Worm (Caenorhabditis elegans) whole organism, L4 larva: ENCODE data around the gene idpp-9.
A peak's percentile ranks its signal among the peaks of the same experiment; 100 is the strongest.

Experiments
- D1046.2 ChIP-seq: fragments of 200-800 bp; sonication (Bioruptor generic); IDR thresholded peaks from 2 replicates; pipeline ENCODE4 v1.3.6; 2022; ENCODE audit warnings: missing genetic modification characterization, missing compliant biosample characterization
- F10B5.3 ChIP-seq: sonication (generic microtip); optimal IDR thresholded peaks from 2 replicates; lab custom pipeline; 2016; ENCODE audit warnings: mild to moderate bottlenecking, missing genetic modification characterization, missing compliant biosample characterization
- F26F4.8 ChIP-seq: fragments of 200-800 bp; sonication (Bioruptor generic); conservative IDR thresholded peaks from 2 replicates; pipeline ENCODE4 v1.3.6; 2022; ENCODE audit warnings: missing genetic modification characterization, missing compliant biosample characterization
- F37D6.2 ChIP-seq: sonication (generic microtip); optimal IDR thresholded peaks from 2 replicates; lab custom pipeline; 2016; ENCODE audit warnings: mild to moderate bottlenecking, missing genetic modification characterization, missing compliant biosample characterization
- F44E2.7 ChIP-seq: fragments of 200-800 bp; sonication (Bioruptor generic); IDR thresholded peaks from 2 replicates; pipeline ENCODE4 v2.1.2; 2022; ENCODE audit warnings: missing genetic modification characterization, missing compliant biosample characterization
- Y105C5A.15 ChIP-seq: fragments of 200-800 bp; sonication (Bioruptor generic); IDR thresholded peaks from 2 replicates; pipeline ENCODE4 v1.3.6; 2022; ENCODE audit warnings: missing genetic modification characterization, missing compliant biosample characterization
- ZK337.2 ChIP-seq: fragments of 200-800 bp; sonication (Bioruptor generic); IDR thresholded peaks from 2 replicates; pipeline ENCODE4 v1.3.6; 2022; ENCODE audit warnings: missing genetic modification reagents, missing genetic modification characterization, missing compliant biosample characterization
- aha-1 ChIP-seq: fragments of 150-350 bp; peaks from one replicate; lab custom pipeline; 2014; ENCODE audit warnings: missing biosample characterization, missing genetic modification characterization
- aly-2 ChIP-seq: sonication (generic microtip); optimal IDR thresholded peaks from 2 replicates; lab custom pipeline; 2018; ENCODE audit warnings: missing biosample characterization, missing genetic modification characterization
- attf-4 ChIP-seq: sonication (generic microtip); optimal IDR thresholded peaks from 3 replicates; lab custom pipeline; 2017; ENCODE audit warnings: missing biosample characterization, missing genetic modification characterization
- ceh-28 ChIP-seq: fragments of 150-350 bp; optimal IDR thresholded peaks from 2 replicates; lab custom pipeline; 2014; ENCODE audit warnings: missing biosample characterization, missing genetic modification reagents, missing genetic modification characterization
- ceh-32 ChIP-seq: sonication (generic microtip); optimal IDR thresholded peaks from 2 replicates; lab custom pipeline; 2016; ENCODE audit warnings: mild to moderate bottlenecking, missing genetic modification characterization, missing compliant biosample characterization; ENCODE audit not compliant: poor library complexity
- ces-1 ChIP-seq: fragments of 150-350 bp; sonication (generic microtip); optimal IDR thresholded peaks from 4 replicates; lab custom pipeline; 2014; ENCODE audit warnings: missing biosample characterization, missing genetic modification reagents, missing genetic modification characterization
- ctbp-1 ChIP-seq: fragments of 200-800 bp; sonication (Bioruptor generic); IDR thresholded peaks from 2 replicates; pipeline ENCODE4 v1.3.6; 2022; ENCODE audit warnings: missing genetic modification reagents, missing genetic modification characterization, missing compliant biosample characterization
- daf-12 ChIP-seq: fragments of 150-350 bp; optimal IDR thresholded peaks from 2 replicates; lab custom pipeline; 2014; ENCODE audit warnings: missing biosample characterization, missing genetic modification reagents, missing genetic modification characterization
- daf-16 ChIP-seq, 3 experiments: sonication (generic microtip); optimal IDR thresholded peaks; 2 replicates each; lab custom pipeline; 2016 to 2017; ENCODE audit warnings: missing genetic modification characterization in 3 of 3, missing genetic modification reagents in 3 of 3, mild to moderate bottlenecking in 2 of 3, missing compliant biosample characterization in 2 of 3, missing biosample characterization in 1 of 3, moderate library complexity in 1 of 3
- daf-19 ChIP-seq: fragments of 200-800 bp; sonication (Bioruptor generic); conservative IDR thresholded peaks from 2 replicates; pipeline ENCODE4 v1.3.6; 2022; ENCODE audit warnings: missing genetic modification characterization, missing compliant biosample characterization
- fkh-10 ChIP-seq: fragments of 150-350 bp; optimal IDR thresholded peaks from 2 replicates; lab custom pipeline; 2014; ENCODE audit warnings: missing biosample characterization, missing genetic modification reagents, missing genetic modification characterization
- fos-1 ChIP-seq: fragments of 150-350 bp; optimal IDR thresholded peaks from 2 replicates; lab custom pipeline; 2014; ENCODE audit warnings: missing biosample characterization, missing genetic modification characterization
- lin-29 ChIP-seq: fragments of 200-800 bp; sonication (Bioruptor generic); IDR thresholded peaks from 2 replicates; pipeline ENCODE4 v1.3.6; 2022; ENCODE audit warnings: missing genetic modification reagents, missing genetic modification characterization, missing compliant biosample characterization
- madf-5 ChIP-seq, 2 experiments: fragments of 200-800 bp; sonication (Bioruptor generic); IDR thresholded peaks; 2 replicates each; pipeline ENCODE4 v1.3.6; 2022; ENCODE audit warnings: missing compliant biosample characterization in 2 of 2, missing genetic modification characterization in 2 of 2
- mdl-1 ChIP-seq, 2 experiments: fragments of 150-350 bp in 1 of 2; sonication (generic microtip) in 1 of 2; optimal IDR thresholded peaks; 2 replicates each; lab custom pipeline; 2014 to 2017; ENCODE audit warnings: missing biosample characterization in 2 of 2, missing genetic modification characterization in 2 of 2
- mep-1 ChIP-seq: fragments of 150-350 bp; sonication (generic microtip); optimal IDR thresholded peaks from 3 replicates; lab custom pipeline; 2014; ENCODE audit warnings: missing biosample characterization, missing genetic modification characterization
- mes-2 ChIP-seq: sonication (generic microtip); optimal IDR thresholded peaks from 2 replicates; lab custom pipeline; 2016; ENCODE audit warnings: missing genotype, mild to moderate bottlenecking, missing genetic modification characterization, missing compliant biosample characterization; ENCODE audit not compliant: poor library complexity, severe bottlenecking
- nhr-10 ChIP-seq: fragments of 150-350 bp; optimal IDR thresholded peaks from 2 replicates; lab custom pipeline; 2014; ENCODE audit warnings: missing biosample characterization, missing genetic modification characterization
- nhr-28 ChIP-seq: fragments of 150-350 bp; optimal IDR thresholded peaks from 2 replicates; lab custom pipeline; 2014; ENCODE audit warnings: missing biosample characterization, missing genetic modification characterization
- nhr-41 ChIP-seq: fragments of 200-800 bp; sonication (Bioruptor generic); IDR thresholded peaks from 2 replicates; pipeline ENCODE4 v1.3.6; 2022; ENCODE audit warnings: missing genetic modification reagents, missing genetic modification characterization, missing compliant biosample characterization
- nhr-77 ChIP-seq: fragments of 150-350 bp; optimal IDR thresholded peaks from 2 replicates; lab custom pipeline; 2014; ENCODE audit warnings: missing biosample characterization, missing genetic modification characterization
- pha-4 ChIP-seq, 2 experiments: fragments of 150-350 bp in 1 of 2; fragments of 200-800 bp in 1 of 2; sonication (Bioruptor generic) in 1 of 2; IDR thresholded peaks in 1 of 2; optimal IDR thresholded peaks in 1 of 2; 2 replicates each; pipeline versions ENCODE4 v1.3.6 to Lab custom; 2014 to 2022; ENCODE audit warnings: missing genetic modification characterization in 2 of 2, missing genetic modification reagents in 2 of 2, missing biosample characterization in 1 of 2, missing compliant biosample characterization in 1 of 2
- pqm-1 ChIP-seq: sonication (generic microtip); optimal IDR thresholded peaks from 2 replicates; lab custom pipeline; 2017; ENCODE audit warnings: missing biosample characterization, missing genetic modification characterization
- rbr-2 ChIP-seq: sonication (generic microtip); optimal IDR thresholded peaks from 2 replicates; lab custom pipeline; 2016; ENCODE audit warnings: missing genotype, missing genetic modification characterization, missing compliant biosample characterization
- saeg-2 ChIP-seq: fragments of 200-800 bp; sonication (Bioruptor generic); IDR thresholded peaks from 2 replicates; pipeline ENCODE4 v1.3.6; 2022; ENCODE audit warnings: missing genetic modification reagents, missing genetic modification characterization, missing compliant biosample characterization
- set-16 ChIP-seq: fragments of 200-800 bp; sonication (Bioruptor generic); IDR thresholded peaks from 2 replicates; pipeline ENCODE4 v1.3.6; 2022; ENCODE audit warnings: missing genetic modification reagents, missing genetic modification characterization, missing compliant biosample characterization
- skn-1 ChIP-seq: fragments of 150-350 bp; optimal IDR thresholded peaks from 2 replicates; lab custom pipeline; 2014; ENCODE audit warnings: missing biosample characterization, missing genetic modification characterization
- unc-62 ChIP-seq, 3 experiments: fragments of 150-350 bp in 1 of 3; sonication (generic microtip); optimal IDR thresholded peaks in 2 of 3; peaks in 1 of 3; 1 replicate in 1 of 3; 2 replicates in 2 of 3; lab custom pipeline; 2014 to 2017; ENCODE audit warnings: missing biosample characterization in 3 of 3, missing genetic modification characterization in 3 of 3, missing genetic modification reagents in 3 of 3, missing genotype in 1 of 3
- vab-7 ChIP-seq: fragments of 200-800 bp; sonication (Bioruptor generic); IDR thresholded peaks from 2 replicates; pipeline ENCODE4 v1.3.6; 2022; ENCODE audit warnings: missing genetic modification reagents, missing genetic modification characterization, missing compliant biosample characterization
- zip-11 ChIP-seq: fragments of 200-800 bp; sonication (Bioruptor generic); IDR thresholded peaks from 2 replicates; pipeline ENCODE4 v1.3.6; 2022; ENCODE audit warnings: missing genetic modification characterization, missing compliant biosample characterization
- zip-2 ChIP-seq: fragments of 150-350 bp; optimal IDR thresholded peaks from 2 replicates; lab custom pipeline; 2014; ENCODE audit warnings: missing biosample characterization, missing genetic modification characterization
- ztf-7 ChIP-seq: fragments of 150-350 bp; optimal IDR thresholded peaks from 2 replicates; lab custom pipeline; 2014; ENCODE audit warnings: missing biosample characterization, missing genetic modification characterization

idpp-9 gene

DNA sequence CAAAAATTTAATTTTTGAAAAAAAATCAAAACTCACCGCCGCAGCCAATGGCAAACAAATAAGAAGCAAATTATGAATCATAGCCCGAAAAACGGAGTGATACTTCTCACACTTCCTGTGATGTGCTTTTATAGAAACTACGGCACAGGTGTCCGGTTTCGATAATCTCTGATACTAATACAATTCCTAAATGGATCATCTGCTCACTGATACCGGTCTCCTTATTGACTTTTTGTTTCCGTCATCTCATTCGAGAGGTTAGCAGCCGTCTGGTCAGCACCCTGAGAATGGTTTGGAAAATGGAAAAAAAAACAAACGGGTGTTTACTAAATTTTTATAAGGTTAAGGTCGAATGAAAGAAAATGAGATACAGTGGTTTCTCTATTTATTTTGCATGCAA, at the start of gene idpp-9:
idpp-9 (minus strand) TSS at position 101 of the 400 bp plus-strand sequence.
- TF ChIP-seq nhr-77 (tag; lab: Kevin White, UChicago) (no peak), F37D6.2 (tag; lab: Kevin White, UChicago) (no peak), fos-1 (no peak), daf-16 (GFP tag; optimal IDR thresholded peaks at IDR 0.05; lab: Kevin White, UChicago) (no peak), daf-16 (tag; optimal IDR thresholded peaks at IDR 0.05; lab: Kevin White, UChicago) (no peak), nhr-10 (tag; lab: Kevin White, UChicago) (no peak), madf-5 (GFP tag; IDR thresholded peaks at IDR 0.05; lab: Robert Waterston, UW) (no peak), vab-7 (GFP tag; lab: Robert Waterston, UW) (no peak), ceh-32 (tag; lab: Kevin White, UChicago) (no peak), aha-1 (tag; lab: Kevin White, UChicago) (no peak)

DNA sequence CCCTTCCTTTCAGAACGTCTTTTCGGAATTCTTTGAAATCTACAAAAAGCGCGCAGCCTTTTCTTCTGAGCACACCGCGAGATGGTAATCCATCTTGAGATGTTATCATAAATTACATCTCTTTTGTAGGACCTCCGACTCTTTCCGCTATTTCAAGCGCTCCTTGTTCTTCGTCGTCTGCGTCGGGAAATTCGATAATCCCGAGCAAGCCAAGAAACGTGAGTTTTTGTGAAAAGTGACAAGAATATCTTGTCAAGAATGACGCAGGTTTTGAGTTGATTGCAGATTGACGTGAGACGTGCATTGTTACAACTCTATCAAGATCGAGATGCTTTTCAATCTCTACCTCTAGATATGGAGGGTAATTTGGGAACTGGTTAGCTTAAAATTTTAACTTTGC, 44.7 kb upstream of the idpp-9 start:
- TF ChIP-seq Y105C5A.15 (no peak), pqm-1 (tag; lab: Kevin White, UChicago) (no peak), mep-1 (tag; lab: Kevin White, UChicago) (no peak), vab-7 (GFP tag; lab: Robert Waterston, UW) (no peak), ceh-28 (tag; lab: Kevin White, UChicago) (no peak), fkh-10 (peak; percentile 51), aha-1 (tag; lab: Kevin White, UChicago) (peak; percentile 22), F10B5.3 (no peak), lin-29 (GFP tag; lab: Robert Waterston, UW) (no peak), attf-4 (tag; lab: Kevin White, UChicago) (no peak)

DNA sequence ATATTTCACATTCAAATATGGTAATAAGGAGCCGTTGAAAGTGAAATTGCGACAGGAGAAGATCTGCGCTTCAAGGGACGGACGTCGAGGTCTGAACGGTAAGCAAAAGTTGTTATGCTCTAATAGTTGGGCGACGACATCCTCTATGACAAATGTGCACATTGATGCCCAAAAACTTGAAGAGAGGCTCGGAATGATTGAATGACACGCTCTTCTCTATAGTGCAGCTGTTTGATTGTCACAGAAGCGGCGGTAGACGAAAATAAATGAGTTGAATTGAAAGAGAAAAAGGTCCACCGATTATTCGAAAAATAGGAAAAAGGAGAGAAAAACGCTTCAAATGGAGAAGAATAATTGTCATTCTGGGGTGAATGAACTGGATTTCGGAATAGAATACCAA, 43.6 kb upstream of the idpp-9 start:
- peak in 1 of 2 experiments; percentile 84 for TF ChIP-seq unc-62 (GFP tag; optimal IDR thresholded peaks at IDR 0.05 in 1 of 2; lab: Kevin White, UChicago)
- no peak for TF ChIP-seq unc-62 (tag; optimal IDR thresholded peaks at IDR 0.05; lab: Kevin White, UChicago)
- TF ChIP-seq aha-1 (tag; lab: Kevin White, UChicago) = peak; percentile 59
- no peak for TF ChIP-seq F26F4.8 (GFP tag; lab: Robert Waterston, UW)
- no peak for TF ChIP-seq set-16

DNA sequence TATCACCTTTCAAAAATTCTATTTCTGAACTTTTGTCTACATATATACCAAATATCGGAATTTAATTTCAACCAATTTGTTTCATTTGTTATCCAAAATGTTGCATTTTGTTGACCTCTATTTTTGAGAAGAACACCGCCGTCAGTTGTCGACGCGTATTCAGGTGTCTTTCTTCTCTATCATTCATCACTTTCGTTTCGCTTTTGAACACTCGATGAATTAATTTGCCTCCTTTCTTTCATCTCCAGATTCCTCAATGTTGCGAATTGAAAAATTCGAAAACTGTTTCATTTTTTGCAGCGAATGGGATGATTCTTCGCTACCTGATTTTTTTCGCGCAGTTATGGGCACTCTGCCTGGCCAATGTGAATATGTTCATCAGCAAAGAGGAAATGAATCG, 42.6 kb upstream of the idpp-9 start, which contains the start of gene lin-18:
lin-18 (plus strand) TSS at position 301 of the 400 bp plus-strand sequence.
- TF ChIP-seq unc-62 (GFP tag; optimal IDR thresholded peaks at IDR 0.05 in 1 of 2; lab: Kevin White, UChicago) (peak in 1 of 2 experiments; percentile 85), unc-62 (tag; optimal IDR thresholded peaks at IDR 0.05; lab: Kevin White, UChicago) (no peak), zip-11 (GFP tag; lab: Robert Waterston, UW) (no peak), ZK337.2 (GFP tag; lab: Robert Waterston, UW) (no peak), mdl-1 (tag; optimal IDR thresholded peaks at IDR 0.05; lab: Kevin White, UChicago) (no peak)

DNA sequence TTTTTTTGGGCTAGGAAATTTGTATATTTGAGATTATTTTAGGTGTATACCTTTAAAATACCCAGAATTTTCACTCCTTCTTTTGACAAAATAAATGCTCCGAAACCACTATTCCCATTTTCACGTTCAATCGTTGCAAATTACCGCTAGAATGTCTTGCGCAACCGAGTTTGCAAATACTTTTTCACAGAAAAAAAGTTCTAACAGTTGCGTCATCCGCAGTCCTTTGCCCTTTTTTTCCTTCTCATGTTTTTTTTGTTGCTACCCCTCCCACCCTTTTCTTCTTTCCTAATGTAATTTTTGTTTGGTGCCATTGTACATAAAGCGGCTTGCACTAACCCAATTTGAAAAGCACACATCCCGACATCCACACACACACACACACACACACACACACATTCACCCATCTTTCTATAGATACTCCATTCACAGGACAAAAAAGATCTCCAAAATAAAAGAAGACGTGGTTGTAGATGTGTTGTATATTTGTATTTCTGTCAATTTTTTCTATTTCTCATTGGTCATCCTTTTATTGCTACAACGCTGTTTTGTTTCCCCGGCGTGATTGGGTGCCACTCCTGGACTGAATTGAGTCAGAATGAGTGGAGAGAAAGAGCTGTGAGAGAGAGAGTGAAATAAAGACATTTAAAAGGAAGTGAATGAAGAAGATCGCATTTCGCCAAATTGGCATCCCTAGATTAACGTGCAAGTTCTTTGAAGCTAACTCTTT, 42.0 kb upstream of the idpp-9 start:
- TF ChIP-seq saeg-2 (GFP tag; lab: Robert Waterston, UW) = no peak
- peak; percentile 92 for TF ChIP-seq ces-1 (GFP tag; lab: Kevin White, UChicago)
- peak; percentile 10 for TF ChIP-seq mep-1 (tag; lab: Kevin White, UChicago)
- peak; percentile 68 for TF ChIP-seq fkh-10

DNA sequence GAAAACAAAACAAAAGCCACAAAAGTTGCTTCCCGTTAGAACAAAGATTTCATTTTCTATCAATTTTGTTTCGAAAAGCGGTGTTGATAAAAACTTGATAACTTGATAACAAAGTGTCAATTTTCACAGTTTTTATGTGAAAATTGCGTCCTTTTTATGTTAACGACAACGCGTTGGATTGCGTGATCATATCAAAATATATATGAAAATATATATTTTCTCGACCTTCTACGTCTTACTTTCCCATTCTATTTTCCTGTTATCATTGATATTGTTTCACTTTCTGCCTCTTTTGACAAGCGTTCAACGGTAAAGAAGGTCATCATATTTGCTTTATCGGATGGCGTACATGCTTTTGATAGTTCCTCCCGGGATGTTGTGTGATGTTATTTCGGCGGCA, 37.1 kb upstream of the idpp-9 start:
- no peak for TF ChIP-seq zip-2 (tag; lab: Kevin White, UChicago)
- no peak for TF ChIP-seq nhr-41
- TF ChIP-seq aly-2 (tag; lab: Kevin White, UChicago) = no peak
- no peak for TF ChIP-seq pha-4 (GFP tag; IDR thresholded peaks at IDR 0.05; lab: Robert Waterston, UW)
- TF ChIP-seq pha-4 (tag; optimal IDR thresholded peaks at IDR 0.05; lab: Kevin White, UChicago) = no peak
- TF ChIP-seq daf-19 (GFP tag; lab: Robert Waterston, UW) = no peak
- no peak for TF ChIP-seq D1046.2 (GFP tag; lab: Robert Waterston, UW)
- TF ChIP-seq F44E2.7 (GFP tag; lab: Robert Waterston, UW) = no peak
- no peak for TF ChIP-seq daf-12 (tag; lab: Kevin White, UChicago)
- TF ChIP-seq F37D6.2 (tag; lab: Kevin White, UChicago) = no peak
- no peak for TF ChIP-seq mep-1 (tag; lab: Kevin White, UChicago)
- no peak for TF ChIP-seq skn-1 (tag; lab: Kevin White, UChicago)
- no peak for TF ChIP-seq ctbp-1 (GFP tag; lab: Robert Waterston, UW)
- TF ChIP-seq nhr-10 (tag; lab: Kevin White, UChicago) = no peak
- TF ChIP-seq ztf-7 (tag; lab: Kevin White, UChicago) = no peak
- no peak for TF ChIP-seq ceh-28 (tag; lab: Kevin White, UChicago)
- TF ChIP-seq mes-2 (tag; lab: Kevin White, UChicago) = no peak
- peak; percentile 36 for TF ChIP-seq nhr-28 (tag; lab: Kevin White, UChicago)
- TF ChIP-seq daf-16 (GFP tag; optimal IDR thresholded peaks at IDR 0.05; lab: Kevin White, UChicago) = no peak
- peak; percentile 61 for TF ChIP-seq daf-16 (tag; optimal IDR thresholded peaks at IDR 0.05; lab: Kevin White, UChicago)
- TF ChIP-seq rbr-2 (tag; lab: Kevin White, UChicago) = no peak
